Worm (Caenorhabditis elegans) whole organism, L2 larva: Measurements from ENCODE around the gene algn-9.

ENCODE experiments used
- C34F6.9 ChIP-seq: fragments of 150-350 bp; optimal IDR thresholded peaks from 2 replicates; lab custom pipeline; 2014; ENCODE audit warnings: missing biosample characterization, missing genetic modification characterization
- F13H6.1 ChIP-seq: sonication (generic microtip); optimal IDR thresholded peaks from 2 replicates; lab custom pipeline; 2016; ENCODE audit warnings: missing genetic modification characterization, missing compliant biosample characterization
- R02D3.7 ChIP-seq: fragments of 150-350 bp; optimal IDR thresholded peaks from 2 replicates; lab custom pipeline; 2014; ENCODE audit warnings: missing biosample characterization, missing genetic modification characterization
- Y55F3AM.14 ChIP-seq: fragments of 200-800 bp; sonication (Bioruptor generic); optimal IDR thresholded peaks from 2 replicates; lab custom pipeline; 2018; ENCODE audit warnings: mild to moderate bottlenecking, missing genetic modification characterization, missing compliant biosample characterization
- alr-1 ChIP-seq: fragments of 150-350 bp; optimal IDR thresholded peaks from 2 replicates; lab custom pipeline; 2014; ENCODE audit warnings: missing biosample characterization, missing genetic modification characterization
- aly-2 ChIP-seq: fragments of 150-350 bp; optimal IDR thresholded peaks from 2 replicates; lab custom pipeline; 2014; ENCODE audit warnings: missing biosample characterization, missing genetic modification characterization
- blmp-1 ChIP-seq: sonication (generic microtip); optimal IDR thresholded peaks from 2 replicates; lab custom pipeline; 2017; ENCODE audit warnings: missing genetic modification characterization, mild to moderate bottlenecking, missing compliant biosample characterization, antibody characterized with exemption, moderate library complexity; ENCODE audit not compliant: insufficient read depth
- ceh-16 ChIP-seq: fragments of 150-350 bp; optimal IDR thresholded peaks from 2 replicates; lab custom pipeline; 2014; ENCODE audit warnings: missing biosample characterization, missing genetic modification characterization
- crh-2 ChIP-seq: sonication (generic microtip); optimal IDR thresholded peaks from 2 replicates; lab custom pipeline; 2017; ENCODE audit warnings: missing biosample characterization, missing genetic modification characterization
- dmd-4 ChIP-seq: sonication (generic microtip); optimal IDR thresholded peaks from 2 replicates; lab custom pipeline; 2017; ENCODE audit warnings: missing biosample characterization, missing genetic modification characterization
- egl-27 ChIP-seq: sonication (generic microtip); optimal IDR thresholded peaks from 3 replicates; lab custom pipeline; 2017; ENCODE audit warnings: missing biosample characterization, missing genetic modification reagents, missing genetic modification characterization
- elt-1 ChIP-seq: fragments of 150-350 bp; optimal IDR thresholded peaks from 2 replicates; lab custom pipeline; 2014; ENCODE audit warnings: missing biosample characterization, missing genetic modification characterization
- elt-3 ChIP-seq: sonication (generic microtip); optimal IDR thresholded peaks from 2 replicates; lab custom pipeline; 2017; ENCODE audit warnings: missing biosample characterization, missing genetic modification characterization
- fos-1 ChIP-seq: fragments of 150-350 bp; optimal IDR thresholded peaks from 2 replicates; lab custom pipeline; 2014; ENCODE audit warnings: missing biosample characterization, missing genetic modification characterization
- gmeb-1 ChIP-seq: fragments of 150-350 bp; optimal IDR thresholded peaks from 2 replicates; lab custom pipeline; 2014; ENCODE audit warnings: missing biosample characterization, missing genetic modification characterization
- lin-39 ChIP-seq: fragments of 150-350 bp; optimal IDR thresholded peaks from 2 replicates; lab custom pipeline; 2014; ENCODE audit warnings: missing biosample characterization, missing genetic modification reagents, missing genetic modification characterization
- lsy-2 ChIP-seq, 2 experiments: fragments of 150-350 bp in 1 of 2; sonication (generic microtip) in 1 of 2; optimal IDR thresholded peaks; 2 replicates each; lab custom pipeline; 2014 to 2017; ENCODE audit warnings: missing biosample characterization in 2 of 2, missing genetic modification characterization in 2 of 2
- mdl-1 ChIP-seq, 2 experiments: fragments of 150-350 bp in 1 of 2; sonication (generic microtip) in 1 of 2; optimal IDR thresholded peaks; 2 replicates each; lab custom pipeline; 2017; ENCODE audit warnings: missing biosample characterization in 2 of 2, missing genetic modification characterization in 2 of 2
- nhr-11 ChIP-seq: fragments of 150-350 bp; optimal IDR thresholded peaks from 2 replicates; lab custom pipeline; 2014; ENCODE audit warnings: missing biosample characterization, missing genetic modification characterization
- nhr-129 ChIP-seq: fragments of 150-350 bp; optimal IDR thresholded peaks from 2 replicates; lab custom pipeline; 2014; ENCODE audit warnings: missing biosample characterization, missing genetic modification characterization
- nhr-23 ChIP-seq: fragments of 150-350 bp; optimal IDR thresholded peaks from 2 replicates; lab custom pipeline; 2014; ENCODE audit warnings: missing biosample characterization, missing genetic modification reagents, missing genetic modification characterization
- nhr-237 ChIP-seq: fragments of 150-350 bp; optimal IDR thresholded peaks from 2 replicates; lab custom pipeline; 2014; ENCODE audit warnings: missing biosample characterization, missing genetic modification characterization
- nhr-25 ChIP-seq: fragments of 150-350 bp; sonication (generic microtip); optimal IDR thresholded peaks from 3 replicates; lab custom pipeline; 2014; ENCODE audit warnings: missing biosample characterization, missing genetic modification characterization
- nhr-6 ChIP-seq: fragments of 150-350 bp; optimal IDR thresholded peaks from 2 replicates; lab custom pipeline; 2014; ENCODE audit warnings: missing biosample characterization, missing genetic modification characterization
- peb-1 ChIP-seq: fragments of 150-350 bp; optimal IDR thresholded peaks from 2 replicates; lab custom pipeline; 2014; ENCODE audit warnings: missing biosample characterization, missing genetic modification characterization
- sem-4 ChIP-seq: fragments of 150-350 bp; optimal IDR thresholded peaks from 2 replicates; lab custom pipeline; 2014; ENCODE audit warnings: missing biosample characterization, missing genetic modification reagents, missing genetic modification characterization
- skn-1 ChIP-seq: sonication (generic microtip); optimal IDR thresholded peaks from 2 replicates; lab custom pipeline; 2017; ENCODE audit warnings: missing biosample characterization, missing genetic modification characterization
- sma-3 ChIP-seq: sonication (generic microtip); optimal IDR thresholded peaks from 2 replicates; lab custom pipeline; 2016; ENCODE audit warnings: missing genetic modification reagents, missing genetic modification characterization, missing compliant biosample characterization
- sma-9 ChIP-seq, 2 experiments: fragments of 150-350 bp in 1 of 2; sonication (generic microtip) in 1 of 2; optimal IDR thresholded peaks; 2 replicates each; lab custom pipeline; 2014 to 2016; ENCODE audit warnings: missing genetic modification characterization in 2 of 2, mild to moderate bottlenecking in 1 of 2, missing biosample characterization in 1 of 2, missing compliant biosample characterization in 1 of 2, missing genetic modification reagents in 1 of 2, moderate library complexity in 1 of 2
- unc-55 ChIP-seq: fragments of 150-350 bp; sonication (generic microtip); optimal IDR thresholded peaks from 3 replicates; lab custom pipeline; 2014; ENCODE audit warnings: missing biosample characterization, missing genetic modification reagents, missing genetic modification characterization
- unc-62 ChIP-seq: fragments of 150-350 bp; optimal IDR thresholded peaks from 2 replicates; lab custom pipeline; 2014; ENCODE audit warnings: missing biosample characterization, missing genetic modification reagents, missing genetic modification characterization
- zag-1 ChIP-seq: fragments of 150-350 bp; optimal IDR thresholded peaks from 2 replicates; lab custom pipeline; 2014; ENCODE audit warnings: missing biosample characterization, missing genetic modification characterization
- ztf-1 ChIP-seq: fragments of 200-800 bp; sonication (Bioruptor generic); conservative IDR thresholded peaks from 2 replicates; pipeline ENCODE4 v1.3.6; 2022; ENCODE audit warnings: missing genetic modification characterization, missing compliant biosample characterization
- ztf-11 ChIP-seq: sonication (generic microtip); optimal IDR thresholded peaks from 2 replicates; lab custom pipeline; 2017; ENCODE audit warnings: missing biosample characterization, missing genetic modification characterization
- ztf-4 ChIP-seq: fragments of 150-350 bp; optimal IDR thresholded peaks from 2 replicates; lab custom pipeline; 2014; ENCODE audit warnings: missing biosample characterization, missing genetic modification characterization

algn-9 gene

ce11 chrII:10607238-10607961, 23.3 kb downstream of the algn-9 start, which contains the start of gene ccm-3:
ccm-3 (minus strand) TSS chrII:10607275.
- TF ChIP-seq lsy-2 (tag; optimal IDR thresholded peaks at IDR 0.05; lab: Kevin White, UChicago) = peak in 1 of 2 experiments; percentile 58
- TF ChIP-seq nhr-6 (tag; lab: Kevin White, UChicago) = no peak
- TF ChIP-seq fos-1 (tag; lab: Kevin White, UChicago) = peak; percentile 63
- peak; percentile 52 for TF ChIP-seq C34F6.9 (tag; lab: Kevin White, UChicago)
- TF ChIP-seq blmp-1 (tag; lab: Kevin White, UChicago) = peak; percentile 61
- TF ChIP-seq lin-39 = no peak
- peak; percentile 76 for TF ChIP-seq unc-55 (GFP tag; lab: Kevin White, UChicago)
- no peak for TF ChIP-seq peb-1 (tag; lab: Kevin White, UChicago)

DNA sequence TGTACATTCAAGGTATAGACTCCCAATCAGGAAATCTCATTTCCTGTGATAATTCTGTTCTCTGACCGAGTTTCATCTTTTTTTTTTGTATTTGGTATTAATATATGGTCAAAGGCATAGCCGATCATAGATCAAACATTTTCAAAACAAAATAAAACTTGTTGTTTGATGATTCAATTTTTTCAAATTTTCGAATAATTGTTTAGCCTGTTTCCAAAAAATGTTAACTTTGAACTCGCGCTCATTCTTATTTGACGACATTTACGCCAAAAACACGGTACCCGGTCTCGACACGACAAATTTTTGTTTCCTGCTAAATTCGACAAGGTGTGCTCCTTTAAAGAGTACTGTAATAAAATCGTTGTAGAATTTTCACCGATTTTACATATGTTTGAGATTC, 24.7 kb downstream of the algn-9 start:
- TF ChIP-seq zag-1 (tag; lab: Kevin White, UChicago) (no peak), fos-1 (tag; lab: Kevin White, UChicago) (no peak), gmeb-1 (no peak), mdl-1 (tag; optimal IDR thresholded peaks at IDR 0.05; lab: Kevin White, UChicago) (no peak), egl-27 (tag; lab: Kevin White, UChicago) (no peak), sem-4 (no peak), R02D3.7 (tag; lab: Kevin White, UChicago) (no peak), ztf-11 (no peak), nhr-25 (tag; lab: Kevin White, UChicago) (no peak), Y55F3AM.14 (GFP tag; lab: Kevin White, UChicago) (no peak), skn-1 (no peak), ceh-16 (tag; lab: Kevin White, UChicago) (no peak)

DNA sequence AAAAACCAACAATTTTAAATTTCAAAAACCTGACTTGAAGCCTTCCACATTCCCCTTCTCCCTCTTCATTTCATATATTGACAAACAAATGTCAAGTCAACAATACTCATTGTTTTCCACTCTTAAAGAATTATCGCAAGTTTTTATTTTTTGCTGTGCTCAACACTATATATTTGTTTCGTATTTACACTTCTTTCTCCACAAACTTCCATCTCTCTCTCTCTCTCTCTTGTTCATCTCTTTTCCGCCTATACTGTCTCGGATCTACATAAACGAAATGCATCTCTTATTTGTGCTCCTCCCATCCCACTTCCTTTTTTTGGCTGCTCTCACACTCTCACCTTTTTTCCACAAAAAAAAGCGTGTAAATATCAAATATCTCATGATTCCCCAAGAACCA, 28.6 kb downstream of the algn-9 start, which contains the start of gene C14A4.12:
Gene C14A4.12 (plus strand): TSS at position 301 of the 400 bp plus-strand sequence.
- TF ChIP-seq sma-9 (GFP tag; optimal IDR thresholded peaks at IDR 0.05; lab: Kevin White, UChicago) (no peak), sma-9 (tag; optimal IDR thresholded peaks at IDR 0.05; lab: Kevin White, UChicago) (no peak), C34F6.9 (tag; lab: Kevin White, UChicago) (no peak), dmd-4 (tag; lab: Kevin White, UChicago) (no peak), sma-3 (GFP tag; lab: Kevin White, UChicago) (no peak), crh-2 (tag; lab: Kevin White, UChicago) (no peak), elt-1 (no peak), egl-27 (tag; lab: Kevin White, UChicago) (no peak), zag-1 (tag; lab: Kevin White, UChicago) (no peak), nhr-237 (tag; lab: Kevin White, UChicago) (no peak), lin-39 (no peak), nhr-6 (tag; lab: Kevin White, UChicago) (no peak), aly-2 (tag; lab: Kevin White, UChicago) (no peak), ztf-4 (no peak), gmeb-1 (no peak), F13H6.1 (tag; lab: Kevin White, UChicago) (no peak), sem-4 (no peak), nhr-25 (tag; lab: Kevin White, UChicago) (no peak), ceh-16 (tag; lab: Kevin White, UChicago) (no peak), nhr-23 (tag; lab: Kevin White, UChicago) (no peak), alr-1 (tag; lab: Kevin White, UChicago) (no peak)

ce11 chrII:10618157-10618556, 34.0 kb downstream of the algn-9 start, which contains the start of gene C14A4.13:
C14A4.13 (plus strand) TSS chrII:10618457.
- TF ChIP-seq Y55F3AM.14 (GFP tag; lab: Kevin White, UChicago) (no peak), alr-1 (tag; lab: Kevin White, UChicago) (no peak), lin-39 (no peak), nhr-11 (tag; lab: Kevin White, UChicago) (no peak), ceh-16 (tag; lab: Kevin White, UChicago) (no peak), unc-62 (GFP tag; lab: Kevin White, UChicago) (no peak), sem-4 (no peak), nhr-237 (tag; lab: Kevin White, UChicago) (no peak), blmp-1 (tag; lab: Kevin White, UChicago) (no peak), nhr-23 (tag; lab: Kevin White, UChicago) (no peak), nhr-129 (no peak), crh-2 (tag; lab: Kevin White, UChicago) (no peak), nhr-25 (tag; lab: Kevin White, UChicago) (no peak), elt-3 (tag; lab: Kevin White, UChicago) (no peak), ztf-4 (no peak), C34F6.9 (tag; lab: Kevin White, UChicago) (no peak), ztf-1 (GFP tag; lab: Robert Waterston, UW) (no peak), skn-1 (no peak)
